Worm (Caenorhabditis elegans): ENCODE measurements around the gene F07B10.4.

Gene F07B10.4

ce11 chrV:11304200-11304599 is 41.3 kb upstream of the F07B10.4 start:
- no peak for TF ChIP-seq sox-2 (GFP tag; IDR thresholded peaks at IDR 0.05)
- TF ChIP-seq zip-5 (tag; optimal IDR thresholded peaks at IDR 0.05): no peak
- no peak for TF ChIP-seq che-1 (tag; optimal IDR thresholded peaks at IDR 0.05)
- no peak for TF ChIP-seq ceh-6 (GFP tag; optimal IDR thresholded peaks at IDR 0.05)
- no peak for TF ChIP-seq C38D4.7 (GFP tag; optimal IDR thresholded peaks at IDR 0.05)
- no peak for TF ChIP-seq elt-2 (tag; optimal IDR thresholded peaks at IDR 0.05)
- no peak for TF ChIP-seq pha-2 (tag; optimal IDR thresholded peaks at IDR 0.05)
- TF ChIP-seq ceh-30 (tag; optimal IDR thresholded peaks at IDR 0.05): no peak
- no peak for TF ChIP-seq elt-4 (tag; optimal IDR thresholded peaks at IDR 0.05)
- no peak for TF ChIP-seq ceh-18 (tag; optimal IDR thresholded peaks at IDR 0.05)
- no peak for TF ChIP-seq K02D7.2 (tag; optimal IDR thresholded peaks at IDR 0.05)
- TF ChIP-seq hlh-8 (tag; optimal IDR thresholded peaks at IDR 0.05): no peak
- no peak for TF ChIP-seq nfya-1 (tag; optimal IDR thresholded peaks at IDR 0.05)
- no peak for TF ChIP-seq odd-2 (tag; optimal IDR thresholded peaks at IDR 0.05)

- TF ChIP-seq rnt-1 (tag; optimal IDR thresholded peaks at IDR 0.05): no peak
- TF ChIP-seq lim-6 (tag; optimal IDR thresholded peaks at IDR 0.05): no peak
- no peak for TF ChIP-seq hlh-15 (tag; optimal IDR thresholded peaks at IDR 0.05)
- no peak for TF ChIP-seq ceh-24 (tag; optimal IDR thresholded peaks at IDR 0.05)
- TF ChIP-seq hlh-13 (GFP tag; optimal IDR thresholded peaks at IDR 0.05): no peak
- no peak for TF ChIP-seq ceh-48 (tag; optimal IDR thresholded peaks at IDR 0.05)
- TF ChIP-seq pag-3 (tag; optimal IDR thresholded peaks at IDR 0.05; ENCODE audit: borderline replicate concordance): no peak
- TF ChIP-seq nhr-232 (tag; optimal IDR thresholded peaks at IDR 0.05): no peak
- TF ChIP-seq sox-4 (tag; optimal IDR thresholded peaks at IDR 0.05): no peak
- no peak for TF ChIP-seq nfya-1 (tag; optimal IDR thresholded peaks at IDR 0.05)
- TF ChIP-seq pros-1 (tag; optimal IDR thresholded peaks at IDR 0.05): no peak
- no peak for TF ChIP-seq ceh-22 (tag; optimal IDR thresholded peaks at IDR 0.05)
Observed at ce11 chrV:11302698-11303097, 39.8 kb upstream of the F07B10.4 start, which contains the start of gene srh-46. Gene srh-46 (minus strand): TSS chrV:11302886.

ce11 chrV:11300539-11300938 is 37.6 kb upstream of the F07B10.4 start, which contains the start of gene srh-47:
Gene srh-47 (minus strand): TSS chrV:11300639.
- TF ChIP-seq sox-4 (tag; optimal IDR thresholded peaks at IDR 0.05): no peak
- no peak for TF ChIP-seq pqm-1 (tag; optimal IDR thresholded peaks at IDR 0.05)
- TF ChIP-seq zip-5 (tag; optimal IDR thresholded peaks at IDR 0.05): no peak
- no peak for TF ChIP-seq K09A11.1 (tag; optimal IDR thresholded peaks at IDR 0.05; ENCODE audit: insufficient read depth)
- no peak for TF ChIP-seq fkh-6 (tag; optimal IDR thresholded peaks at IDR 0.05)
- TF ChIP-seq fkh-10 (GFP tag; optimal IDR thresholded peaks at IDR 0.05): no peak
- no peak for TF ChIP-seq ceh-22 (tag; optimal IDR thresholded peaks at IDR 0.05)
- no peak for TF ChIP-seq ceh-34 (tag; optimal IDR thresholded peaks at IDR 0.05)
- TF ChIP-seq ahr-1 (tag; optimal IDR thresholded peaks at IDR 0.05): no peak
- no peak for TF ChIP-seq unc-3 (GFP tag; conservative IDR thresholded peaks at IDR 0.05)
- TF ChIP-seq unc-3 (tag; optimal IDR thresholded peaks at IDR 0.05): no peak
- no peak for TF ChIP-seq ttx-3 (tag; optimal IDR thresholded peaks at IDR 0.05)
- TF ChIP-seq che-1 (tag; optimal IDR thresholded peaks at IDR 0.05): no peak

ce11 chrV:11299406-11299805 is 36.5 kb upstream of the F07B10.4 start:
- TF ChIP-seq unc-42 (tag; optimal IDR thresholded peaks at IDR 0.05) (no peak), unc-3 (GFP tag; conservative IDR thresholded peaks at IDR 0.05) (no peak), unc-3 (tag; optimal IDR thresholded peaks at IDR 0.05) (no peak), hlh-6 (tag; optimal IDR thresholded peaks at IDR 0.05) (no peak), ceh-48 (tag; optimal IDR thresholded peaks at IDR 0.05) (no peak), ceh-18 (tag; optimal IDR thresholded peaks at IDR 0.05) (no peak), pha-4 (tag; optimal IDR thresholded peaks at IDR 0.05) (no peak), hlh-30 (tag; optimal IDR thresholded peaks at IDR 0.05; ENCODE audit: insufficient read depth) (no peak), elt-4 (tag; optimal IDR thresholded peaks at IDR 0.05) (no peak), hlh-8 (tag; optimal IDR thresholded peaks at IDR 0.05) (no peak), ceh-22 (tag; optimal IDR thresholded peaks at IDR 0.05) (no peak), ztf-16 (tag; optimal IDR thresholded peaks at IDR 0.05) (no peak), ceh-30 (tag; optimal IDR thresholded peaks at IDR 0.05) (no peak), nhr-232 (tag; optimal IDR thresholded peaks at IDR 0.05) (no peak), ceh-31 (tag; optimal IDR thresholded peaks at IDR 0.05) (no peak), K02D7.2 (tag; optimal IDR thresholded peaks at IDR 0.05) (no peak), lin-11 (tag; optimal IDR thresholded peaks at IDR 0.05) (no peak)

Data from whole organism, late embryonic.